Fruit fly (Drosophila melanogaster) ovary, adult (tissue): Measurements from ENCODE around the gene syd.

Experiments
- CG17801 ChIP-seq: fragments of 200-800 bp; optimal IDR thresholded peaks from 2 replicates; lab custom pipeline; 2019; ENCODE audit warnings: missing biosample characterization, mild to moderate bottlenecking, missing genetic modification characterization, moderate library complexity; ENCODE audit not compliant: partially characterized antibody

Gene syd

dm6 chr3L:7942403-7942952 lies 6.6 kb upstream of the syd start:
- no peak for TF ChIP-seq CG17801 (GFP tag; lab: Kevin White, UChicago)

dm6 chr3L:7941514-7941913 lies 5.6 kb upstream of the syd start:
- no peak for TF ChIP-seq CG17801 (GFP tag; lab: Kevin White, UChicago)

- no peak for TF ChIP-seq CG17801 (GFP tag; lab: Kevin White, UChicago)
Measured at dm6 chr3L:7940558-7941238, 4.8 kb upstream of the syd start.

dm6 chr3L:7938638-7939037 lies 2.7 kb upstream of the syd start:
- TF ChIP-seq CG17801 (GFP tag; lab: Kevin White, UChicago) = no peak

dm6 chr3L:7935409-7935932 lies 449 bp downstream of the syd start:
- no peak for TF ChIP-seq CG17801 (GFP tag; lab: Kevin White, UChicago)

dm6 chr3L:7934857-7935256 lies 1.1 kb downstream of the syd start:
- no peak for TF ChIP-seq CG17801 (GFP tag; lab: Kevin White, UChicago)

- no peak for TF ChIP-seq CG17801 (GFP tag; lab: Kevin White, UChicago)
Measured at dm6 chr3L:7934200-7934599, 1.7 kb downstream of the syd start.

- no peak for TF ChIP-seq CG17801 (GFP tag; lab: Kevin White, UChicago)
Measured at dm6 chr3L:7915808-7916619, 19.9 kb downstream of the syd start.

dm6 chr3L:7914969-7915596 lies 20.8 kb downstream of the syd start, which contains the start of gene Tmem43:
Tmem43 (minus strand) TSS chr3L:7915120.
- no peak for TF ChIP-seq CG17801 (GFP tag; lab: Kevin White, UChicago)

dm6 chr3L:7911765-7912556 lies 24.0 kb downstream of the syd start, which contains the start of the genes pbl and CG8281:
pbl (minus strand) TSS chr3L:7911954.
CG8281 (plus strand) TSS chr3L:7912463.
- no peak for TF ChIP-seq CG17801 (GFP tag; lab: Kevin White, UChicago)

dm6 chr3L:7910916-7911467 lies 24.9 kb downstream of the syd start:
- no peak for TF ChIP-seq CG17801 (GFP tag; lab: Kevin White, UChicago)

dm6 chr3L:7909695-7910463 lies 26.0 kb downstream of the syd start:
- no peak for TF ChIP-seq CG17801 (GFP tag; lab: Kevin White, UChicago)

dm6 chr3L:7904560-7904959 lies 31.4 kb downstream of the syd start:
- no peak for TF ChIP-seq CG17801 (GFP tag; lab: Kevin White, UChicago)
